Fruit fly (Drosophila melanogaster) whole organism: ENCODE data around the gene Polr3A.

Experiments
- Dll ChIP-seq: fragments of >200 bp; optimal IDR thresholded peaks from 2 replicates; lab custom pipeline; 2017
- psq ChIP-seq: fragments of >200 bp; optimal IDR thresholded peaks from 2 replicates; lab custom pipeline; 2017
- usp ChIP-seq: fragments of >200 bp; optimal IDR thresholded peaks from 2 replicates; lab custom pipeline; 2017; ENCODE audit warnings: missing biosample characterization, missing genetic modification characterization, mixed read lengths

- TF ChIP-seq Dll (no peak), psq (no peak), usp (GFP tag; lab: Kevin White, UChicago) (no peak)
Measured at dm6 chrX:15746682-15747196, 16.0 kb upstream of the Polr3A start.
